Worm (Caenorhabditis elegans): Measurements from ENCODE around the gene F40G12.10.

F40G12.10 gene

ce11 chrV:14312695-14313094 is 29.4 kb downstream of the F40G12.10 start, which contains the start of gene F14D7.8:
TSS of gene F14D7.8 (minus strand) at chrV:14312795.
- TF ChIP-seq jun-1 (tag; optimal IDR thresholded peaks at IDR 0.05) (no peak), fkh-10 (GFP tag; optimal IDR thresholded peaks at IDR 0.05) (no peak), nhr-11 (tag; optimal IDR thresholded peaks at IDR 0.05) (no peak), fos-1 (tag; optimal IDR thresholded peaks at IDR 0.05) (no peak), hpl-2 (GFP tag; optimal IDR thresholded peaks at IDR 0.05) (no peak), mab-9 (GFP tag; IDR thresholded peaks at IDR 0.05) (no peak), nhr-19 (GFP tag; conservative IDR thresholded peaks at IDR 0.05) (no peak), lsy-2 (tag; optimal IDR thresholded peaks at IDR 0.05) (no peak), sup-37 (GFP tag; optimal IDR thresholded peaks at IDR 0.05) (no peak), nhr-71 (tag; optimal IDR thresholded peaks at IDR 0.05) (no peak), pax-3 (tag; optimal IDR thresholded peaks at IDR 0.05) (no peak), lin-39 (tag; optimal IDR thresholded peaks at IDR 0.05) (no peak), pqm-1 (tag; optimal IDR thresholded peaks at IDR 0.05) (no peak), unc-86 (tag; optimal IDR thresholded peaks at IDR 0.05) (no peak), lin-13 (GFP tag; optimal IDR thresholded peaks at IDR 0.05) (no peak), mef-2 (tag; optimal IDR thresholded peaks at IDR 0.05) (no peak)

ce11 chrV:14314236-14314635 is 30.9 kb downstream of the F40G12.10 start, which contains the start of gene F47B8.1:
TSS of gene F47B8.1 (minus strand) at chrV:14314336.
- peak; percentile 16 for TF ChIP-seq nhr-85 (tag)
- no peak for TF ChIP-seq snpc-4 (tag; optimal IDR thresholded peaks at IDR 0.05)

- TF ChIP-seq egl-27 (tag; optimal IDR thresholded peaks at IDR 0.05) (no peak), ceh-8 (GFP tag; optimal IDR thresholded peaks at IDR 0.05) (no peak), pag-3 (tag; optimal IDR thresholded peaks at IDR 0.05; ENCODE audit: borderline replicate concordance, insufficient read depth) (no peak), ces-1 (GFP tag; optimal IDR thresholded peaks at IDR 0.05) (no peak), ceh-82 (tag; optimal IDR thresholded peaks at IDR 0.05) (no peak), nhr-47 (tag; optimal IDR thresholded peaks at IDR 0.05) (no peak), unc-130 (tag; optimal IDR thresholded peaks at IDR 0.05) (no peak), pax-3 (tag; optimal IDR thresholded peaks at IDR 0.05) (no peak), elt-2 (tag; optimal IDR thresholded peaks at IDR 0.05) (no peak), F16B12.6 (tag; optimal IDR thresholded peaks at IDR 0.05) (no peak)
Observed at ce11 chrV:14316525-14316924, 33.2 kb downstream of the F40G12.10 start, which contains the start of gene F47B8.2. TSS of gene F47B8.2 (minus strand) at chrV:14316625.

- peak; percentile 62 for TF ChIP-seq lin-14 (GFP tag; optimal IDR thresholded peaks at IDR 0.05)
- no peak for TF ChIP-seq nhr-84 (tag; optimal IDR thresholded peaks at IDR 0.05)
- no peak for TF ChIP-seq efl-1 (optimal IDR thresholded peaks at IDR 0.05)
- TF ChIP-seq efl-1 (GFP tag; optimal IDR thresholded peaks at IDR 0.05 in 1 of 2), result peak in 1 of 2 experiments; percentile 2
- no peak for TF ChIP-seq alr-1 (tag; optimal IDR thresholded peaks at IDR 0.05; ENCODE audit: borderline replicate concordance)
- peak in 1 of 2 experiments; percentile 23 for TF ChIP-seq lsy-2 (tag; optimal IDR thresholded peaks at IDR 0.05)
- no peak for TF ChIP-seq C16A3.4 (tag; optimal IDR thresholded peaks at IDR 0.05)
- TF ChIP-seq unc-86 (tag; optimal IDR thresholded peaks at IDR 0.05), result no peak
- no peak for TF ChIP-seq hlh-4 (tag; optimal IDR thresholded peaks at IDR 0.05)
- no peak for TF ChIP-seq tbx-2 (tag; optimal IDR thresholded peaks at IDR 0.05)
Observed at ce11 chrV:14317204-14317603, 33.9 kb downstream of the F40G12.10 start.

- TF ChIP-seq dsc-1 (tag; optimal IDR thresholded peaks at IDR 0.05) (no peak), fkh-8 (tag; optimal IDR thresholded peaks at IDR 0.05) (peak; percentile 66), pax-3 (tag; optimal IDR thresholded peaks at IDR 0.05) (peak; percentile 54), ceh-90 (tag; optimal IDR thresholded peaks at IDR 0.05) (peak; percentile 3)
Observed at ce11 chrV:14317621-14318020, 34.3 kb downstream of the F40G12.10 start.
